Fruit fly (Drosophila melanogaster) whole organism, embryonic: ENCODE measurements around the gene Ance-2.

ENCODE experiments used
- Ada2b ChIP-seq: fragments of 200-800 bp; sonication (Bioruptor generic); IDR thresholded peaks from 2 replicates; pipeline ENCODE4 v1.3.6; 2022; ENCODE audit warnings: missing biosample characterization, missing genetic modification characterization
- CG10267 ChIP-seq: fragments of 200-800 bp; sonication (Bioruptor generic); optimal IDR thresholded peaks from 2 replicates; lab custom pipeline; 2018; ENCODE audit warnings: missing biosample characterization, mild to moderate bottlenecking, missing genetic modification characterization, moderate library complexity
- CG11093 ChIP-seq: fragments of 200-800 bp; sonication (Bioruptor generic); IDR thresholded peaks from 3 replicates; pipeline ENCODE4 v1.3.6; 2022; ENCODE audit warnings: missing biosample characterization, missing genetic modification characterization
- CG11247 ChIP-seq: fragments of 200-800 bp; sonication (Bioruptor generic); IDR thresholded peaks from 2 replicates; pipeline ENCODE4 v1.3.6; 2022; ENCODE audit warnings: missing biosample characterization, missing genetic modification characterization
- CG12155 ChIP-seq: fragments of 200-800 bp; sonication (Bioruptor generic); optimal IDR thresholded peaks from 3 replicates; lab custom pipeline; 2016; ENCODE audit warnings: missing biosample characterization, missing genetic modification characterization
- CG12744 ChIP-seq: fragments of 200-800 bp; sonication (Bioruptor generic); optimal IDR thresholded peaks from 2 replicates; lab custom pipeline; 2016; ENCODE audit warnings: missing biosample characterization, missing genetic modification characterization
- CG13287 ChIP-seq: fragments of 200-800 bp; sonication (Bioruptor generic); IDR thresholded peaks from 2 replicates; pipeline ENCODE4 v1.3.6; 2022; ENCODE audit warnings: missing biosample characterization, missing genetic modification characterization; ENCODE audit not compliant: partially characterized antibody
- CG14710 ChIP-seq: fragments of 200-800 bp; sonication (Bioruptor generic); optimal IDR thresholded peaks from 3 replicates; lab custom pipeline; 2019; ENCODE audit warnings: missing biosample characterization, mild to moderate bottlenecking, missing genetic modification characterization, moderate library complexity
- CG15011 ChIP-seq: fragments of 200-800 bp; sonication (Bioruptor generic); optimal IDR thresholded peaks from 3 replicates; lab custom pipeline; 2018; ENCODE audit warnings: missing biosample characterization, mild to moderate bottlenecking, missing genetic modification characterization
- CG15479 ChIP-seq: fragments of 200-800 bp; sonication (Bioruptor generic); optimal IDR thresholded peaks from 3 replicates; lab custom pipeline; 2019; ENCODE audit warnings: missing biosample characterization, mild to moderate bottlenecking, missing genetic modification characterization, moderate library complexity
- CG16815 ChIP-seq: fragments of 200-800 bp; sonication (Bioruptor generic); optimal IDR thresholded peaks from 3 replicates; lab custom pipeline; 2017; ENCODE audit warnings: missing biosample characterization, mild to moderate bottlenecking, missing genetic modification characterization
- CG17328 ChIP-seq: fragments of 200-800 bp; sonication (Bioruptor generic); IDR thresholded peaks from 2 replicates; pipeline ENCODE4 v1.3.6; 2022; ENCODE audit warnings: missing biosample characterization, missing genetic modification characterization
- CG18011 ChIP-seq: fragments of 200-800 bp; sonication (Bioruptor generic); optimal IDR thresholded peaks from 2 replicates; lab custom pipeline; 2017; ENCODE audit warnings: missing biosample characterization, missing genetic modification characterization, mild to moderate bottlenecking, moderate library complexity, missing genotype
- CG2199 ChIP-seq: fragments of 200-800 bp; sonication (Bioruptor generic); IDR thresholded peaks from 3 replicates; pipeline ENCODE4 v1.3.6; 2022; ENCODE audit warnings: missing biosample characterization, missing genetic modification characterization
- CG34224 ChIP-seq: fragments of 200-800 bp; sonication (Bioruptor generic); IDR thresholded peaks from 3 replicates; pipeline ENCODE4 v1.3.6; 2022; ENCODE audit warnings: missing biosample characterization, missing genetic modification characterization; ENCODE audit not compliant: partially characterized antibody
- CG4404 ChIP-seq: fragments of 200-800 bp; sonication (Bioruptor generic); IDR thresholded peaks from 2 replicates; pipeline ENCODE4 v1.3.6; 2022; ENCODE audit warnings: missing biosample characterization, missing genetic modification characterization
- CG4730 ChIP-seq: fragments of 200-800 bp; sonication (Bioruptor generic); IDR thresholded peaks from 2 replicates; pipeline ENCODE4 v1.3.6; 2022; ENCODE audit warnings: missing biosample characterization, missing genetic modification characterization
- CG4854 ChIP-seq: fragments of 200-800 bp; sonication (Bioruptor generic); optimal IDR thresholded peaks from 2 replicates; lab custom pipeline; 2016; ENCODE audit warnings: missing biosample characterization, missing genetic modification characterization, inconsistent platforms
- CG6175 ChIP-seq: fragments of 200-800 bp; sonication (Bioruptor generic); IDR thresholded peaks from 3 replicates; pipeline ENCODE4 v1.3.6; 2022; ENCODE audit warnings: missing biosample characterization, missing genetic modification characterization
- CG8924 ChIP-seq: fragments of 200-800 bp; optimal IDR thresholded peaks from 3 replicates; lab custom pipeline; 2019; ENCODE audit warnings: missing biosample characterization, mild to moderate bottlenecking, missing genetic modification characterization, moderate library complexity
- CrebB ChIP-seq: fragments of 200-800 bp; sonication (Bioruptor generic); optimal IDR thresholded peaks from 3 replicates; lab custom pipeline; 2018; ENCODE audit warnings: missing biosample characterization, mild to moderate bottlenecking, missing genetic modification characterization
- Dek ChIP-seq: fragments of 200-800 bp; sonication (Bioruptor generic); optimal IDR thresholded peaks from 3 replicates; lab custom pipeline; 2019; ENCODE audit warnings: missing biosample characterization, mild to moderate bottlenecking, missing genetic modification characterization, moderate library complexity
- H15 ChIP-seq: fragments of 200-800 bp; sonication (Bioruptor generic); IDR thresholded peaks from 3 replicates; pipeline ENCODE4 v1.3.6; 2022; ENCODE audit warnings: missing biosample characterization, missing genetic modification characterization
- HLH3B ChIP-seq: fragments of 200-800 bp; sonication (Bioruptor generic); IDR thresholded peaks from 2 replicates; pipeline ENCODE4 v1.3.6; 2022; ENCODE audit warnings: missing biosample characterization, missing genetic modification characterization
- HLHmδ ChIP-seq: fragments of 200-800 bp; sonication (Bioruptor generic); optimal IDR thresholded peaks from 2 replicates; lab custom pipeline; 2018; ENCODE audit warnings: missing biosample characterization, mild to moderate bottlenecking, missing genetic modification characterization, moderate library complexity
- Hr39 ChIP-seq: fragments of >200 bp; optimal IDR thresholded peaks from 2 replicates; lab custom pipeline; 2017
- Mrtf ChIP-seq: fragments of 200-800 bp; sonication (Bioruptor generic); IDR thresholded peaks from 3 replicates; pipeline ENCODE4 v1.3.6; 2022; ENCODE audit warnings: missing biosample characterization, missing genetic modification characterization
- Opbp ChIP-seq: fragments of 200-800 bp; sonication (Bioruptor generic); IDR thresholded peaks from 3 replicates; pipeline ENCODE4 v1.3.6; 2022; ENCODE audit warnings: missing biosample characterization, missing genetic modification characterization; ENCODE audit not compliant: partially characterized antibody
- Side ChIP-seq: fragments of 200-800 bp; sonication (Bioruptor generic); optimal IDR thresholded peaks from 2 replicates; lab custom pipeline; 2016; ENCODE audit warnings: missing biosample characterization, missing genetic modification characterization
- Ssrp ChIP-seq: fragments of 200-800 bp; sonication (Bioruptor generic); optimal IDR thresholded peaks from 2 replicates; lab custom pipeline; 2018; ENCODE audit warnings: missing biosample characterization, mild to moderate bottlenecking, missing genetic modification characterization, moderate library complexity
- Taf1 ChIP-seq: fragments of 200-800 bp; sonication (Bioruptor generic); IDR thresholded peaks from 2 replicates; pipeline ENCODE4 v1.3.6; 2022; ENCODE audit warnings: missing biosample characterization, missing genetic modification characterization
- bigmax ChIP-seq: fragments of 200-800 bp; sonication (Bioruptor generic); optimal IDR thresholded peaks from 2 replicates; lab custom pipeline; 2018; ENCODE audit warnings: missing biosample characterization, mild to moderate bottlenecking, missing genetic modification characterization
- crp ChIP-seq, 2 experiments: fragments of 200-800 bp; sonication (Bioruptor generic); optimal IDR thresholded peaks; 2 replicates in 1 of 2; 3 replicates in 1 of 2; lab custom pipeline; 2017; ENCODE audit warnings: missing biosample characterization in 2 of 2, missing genetic modification characterization in 2 of 2, mild to moderate bottlenecking in 1 of 2, moderate library complexity in 1 of 2
- eve ChIP-seq, 2 experiments: fragments of >200 bp; optimal IDR thresholded peaks; 2 replicates each; lab custom pipeline; 2017; ENCODE audit warnings: missing biosample characterization in 2 of 2, missing genetic modification characterization in 2 of 2
- fd64A ChIP-seq: fragments of 200-800 bp; sonication (Bioruptor generic); optimal IDR thresholded peaks from 3 replicates; lab custom pipeline; 2018; ENCODE audit warnings: missing biosample characterization, mild to moderate bottlenecking, missing genetic modification characterization
- gro ChIP-seq: fragments of 200-800 bp; sonication (Bioruptor generic); optimal IDR thresholded peaks from 2 replicates; lab custom pipeline; 2016; ENCODE audit warnings: missing biosample characterization, missing genetic modification characterization
- jigr1 ChIP-seq: fragments of 200-800 bp; sonication (Bioruptor generic); IDR thresholded peaks from 3 replicates; pipeline ENCODE4 v1.3.6; 2022; ENCODE audit warnings: missing biosample characterization, missing genetic modification characterization
- nerfin-1 ChIP-seq: fragments of 200-800 bp; sonication (Bioruptor generic); optimal IDR thresholded peaks from 3 replicates; lab custom pipeline; 2019; ENCODE audit warnings: missing biosample characterization, mild to moderate bottlenecking, missing genetic modification characterization, moderate library complexity
- nom ChIP-seq: fragments of 200-800 bp; sonication (Bioruptor generic); optimal IDR thresholded peaks from 2 replicates; lab custom pipeline; 2017; ENCODE audit warnings: missing biosample characterization, missing genetic modification characterization, mild to moderate bottlenecking, moderate library complexity, missing genetic modification reagents
- peb ChIP-seq: fragments of 200-800 bp; sonication (Bioruptor generic); IDR thresholded peaks from 2 replicates; pipeline ENCODE4 v1.3.6; 2022; ENCODE audit warnings: missing biosample characterization, missing genetic modification characterization
- phol ChIP-seq: fragments of 200-800 bp; sonication (Bioruptor generic); optimal IDR thresholded peaks from 3 replicates; lab custom pipeline; 2018; ENCODE audit warnings: missing biosample characterization, mild to moderate bottlenecking, missing genetic modification characterization, moderate library complexity
- psq ChIP-seq: fragments of 200-800 bp; sonication (Bioruptor generic); optimal IDR thresholded peaks from 2 replicates; lab custom pipeline; 2017; ENCODE audit warnings: missing biosample characterization, missing genetic modification characterization
- rib ChIP-seq: fragments of 200-800 bp; sonication (Bioruptor generic); IDR thresholded peaks from 2 replicates; pipeline ENCODE4 v1.3.6; 2022; ENCODE audit warnings: missing biosample characterization, missing genetic modification characterization
- sens ChIP-seq: fragments of 200-800 bp; sonication (Bioruptor generic); peaks from one replicate; lab custom pipeline; 2016; ENCODE audit warnings: missing biosample characterization, missing genetic modification characterization
- seq ChIP-seq: fragments of 200-800 bp; sonication (Bioruptor generic); IDR thresholded peaks from 2 replicates; pipeline ENCODE4 v1.3.6; 2022; ENCODE audit warnings: missing biosample characterization, missing genetic modification characterization
- slou ChIP-seq: fragments of 200-800 bp; sonication (Bioruptor generic); optimal IDR thresholded peaks from 3 replicates; lab custom pipeline; 2016; ENCODE audit warnings: missing biosample characterization, missing genetic modification characterization
- sna ChIP-seq: fragments of 200-800 bp; sonication (Bioruptor generic); IDR thresholded peaks from 2 replicates; pipeline ENCODE4 v1.3.6; 2022; ENCODE audit warnings: missing biosample characterization, missing genetic modification characterization; ENCODE audit not compliant: partially characterized antibody
- so ChIP-seq: fragments of 200-800 bp; sonication (Bioruptor generic); IDR thresholded peaks from 3 replicates; pipeline ENCODE4 v1.3.6; 2022; ENCODE audit warnings: missing biosample characterization, missing genetic modification characterization
- ttk ChIP-seq: fragments of 200-800 bp; sonication (Bioruptor generic); IDR thresholded peaks from 2 replicates; pipeline ENCODE4 v2.1.2; 2022; ENCODE audit warnings: missing biosample characterization, missing genetic modification characterization
- vnd ChIP-seq: fragments of 200-800 bp; sonication (Bioruptor generic); IDR thresholded peaks from 3 replicates; pipeline ENCODE4 v1.3.6; 2022; ENCODE audit warnings: missing biosample characterization, missing genetic modification characterization; ENCODE audit not compliant: partially characterized antibody
- wek ChIP-seq: fragments of 200-800 bp; sonication (Bioruptor generic); optimal IDR thresholded peaks from 3 replicates; lab custom pipeline; 2018; ENCODE audit warnings: missing biosample characterization, mild to moderate bottlenecking, missing genetic modification characterization, moderate library complexity

Ance-2 gene

DNA sequence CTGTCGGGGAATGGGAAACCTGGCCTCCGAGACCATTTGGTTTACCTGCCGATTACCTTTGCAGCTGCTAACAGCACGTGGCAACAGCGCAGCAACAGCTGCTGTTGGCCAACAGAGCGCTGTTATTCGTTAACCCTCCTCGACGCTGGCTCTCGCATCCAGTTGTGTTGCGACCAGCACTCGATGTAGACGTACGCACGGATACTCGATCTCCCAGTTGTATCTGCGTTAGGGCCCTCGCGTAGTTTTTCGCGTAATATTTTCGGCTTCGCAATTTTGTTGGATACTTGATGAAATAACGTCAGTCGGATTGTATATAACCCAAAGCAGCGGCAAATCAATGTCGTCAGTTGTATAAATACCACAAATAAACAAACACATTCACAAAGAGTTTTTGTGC, 30.3 kb upstream of the Ance-2 start (continued):
- TF ChIP-seq CG15479 (GFP tag; lab: Kevin White, UChicago) (peak; percentile 3), seq (GFP tag; lab: Robert Waterston, UW) (peak; percentile 68; the same call in 1 of the 2 replicates), crp (GFP tag; optimal IDR thresholded peaks at IDR 0.05; lab: Kevin White, UChicago) (no peak), CG8924 (tag; lab: Kevin White, UChicago) (peak; percentile 15), CG4404 (GFP tag; lab: Robert Waterston, UW) (no peak), CG11093 (no peak), phol (no peak), HLHmδ (peak; percentile 96), Hr39 (no peak), rib (GFP tag; lab: Robert Waterston, UW) (peak; percentile 55; the same call in 1 of the 2 replicates), CG16815 (GFP tag; lab: Kevin White, UChicago) (no peak), nom (GFP tag; lab: Kevin White, UChicago) (peak; percentile 30), wek (GFP tag; lab: Kevin White, UChicago) (peak; percentile 34), CG11247 (GFP tag; lab: Robert Waterston, UW) (no peak), CG4854 (GFP tag; lab: Kevin White, UChicago) (peak; percentile 52), H15 (GFP tag; lab: Robert Waterston, UW) (no peak), CG4730 (GFP tag; lab: Robert Waterston, UW) (no peak), CG13287 (peak; percentile 45; the same call in 1 of the 2 replicates), nerfin-1 (peak; percentile 18), Opbp (peak; percentile 71), CG10267 (tag; lab: Kevin White, UChicago) (no peak), so (peak; percentile 48; the same call in 1 of the 3 replicates), gro (GFP tag; lab: Kevin White, UChicago) (peak; percentile 74), CG12744 (GFP tag; lab: Kevin White, UChicago) (no peak), Mrtf (GFP tag; lab: Robert Waterston, UW) (no peak), sna (GFP tag; lab: Robert Waterston, UW) (peak; percentile 23; the same call in 1 of the 2 replicates), CG34224 (peak; percentile 19; the same call in 1 of the 3 replicates), HLH3B (peak; percentile 21; the same call in 1 of the 2 replicates), sens (GFP tag; lab: Kevin White, UChicago) (peak; percentile 85), fd64A (GFP tag; lab: Kevin White, UChicago) (no peak), peb (GFP tag; lab: Robert Waterston, UW) (no peak), psq (GFP tag; lab: Kevin White, UChicago) (no peak), ttk (GFP tag; lab: Robert Waterston, UW) (peak; percentile 44; the same call in 1 of the 2 replicates), Ssrp (tag; lab: Kevin White, UChicago) (no peak), Dek (tag; lab: Kevin White, UChicago) (no peak), CG12155 (GFP tag; lab: Kevin White, UChicago) (no peak), CG17328 (GFP tag; lab: Robert Waterston, UW) (peak; percentile 40; the same call in 1 of the 2 replicates), bigmax (GFP tag; lab: Kevin White, UChicago) (peak; percentile 25), eve (GFP tag; optimal IDR thresholded peaks at IDR 0.05; lab: Kevin White, UChicago) (peak in 1 of 2 experiments; percentile 7), jigr1 (GFP tag; lab: Robert Waterston, UW) (no peak), Side (GFP tag; lab: Kevin White, UChicago) (peak; percentile 21), CG18011 (GFP tag; lab: Kevin White, UChicago) (no peak), CG15011 (GFP tag; lab: Kevin White, UChicago) (no peak), Ada2b (0 out of 2 replicates have a peak, but pooled peaks have one; percentile 13), CrebB (tag; lab: Kevin White, UChicago) (peak; percentile 18), CG14710 (tag; lab: Kevin White, UChicago) (no peak), Taf1 (GFP tag; lab: Robert Waterston, UW) (no peak), CG2199 (peak; percentile 68; the same call in 1 of the 3 replicates), slou (no peak), CG6175 (GFP tag; lab: Robert Waterston, UW) (0 out of 3 replicates have a peak, but pooled peaks have one; percentile 51), vnd (GFP tag; lab: Robert Waterston, UW) (no peak)
